Fruit fly (Drosophila melanogaster) whole organism, prepupa: ENCODE measurements around the gene CG42500.

Experiments used
- Hr38 ChIP-seq: sonication (Bioruptor generic); optimal IDR thresholded peaks from 2 replicates; lab custom pipeline; 2016; ENCODE audit warnings: missing biosample characterization, missing genetic modification characterization

Gene CG42500

dm6 chr3R:14103022-14103421, 49.4 kb downstream of the CG42500 start, which contains the start of gene PK1-R:
Gene PK1-R (minus strand): TSS chr3R:14103122.
- TF ChIP-seq Hr38, result no peak
- TF ChIP-seq, all 60 proteins: peak for 0
